Fruit fly (Drosophila melanogaster) whole organism, wandering third instar larva: Measurements from ENCODE around the gene CG8010.

Source experiments
- Abd-B ChIP-seq: fragments of >200 bp; optimal IDR thresholded peaks from 2 replicates; lab custom pipeline; 2017; ENCODE audit warnings: missing biosample characterization, missing genetic modification characterization
- CG32264 ChIP-seq: fragments of 200-800 bp; sonication (Bioruptor generic); optimal IDR thresholded peaks from 2 replicates; lab custom pipeline; 2016; ENCODE audit warnings: missing biosample characterization, missing genetic modification characterization
- CG9705 ChIP-seq: fragments of 200-800 bp; sonication (Bioruptor generic); optimal IDR thresholded peaks from 2 replicates; lab custom pipeline; 2018; ENCODE audit warnings: missing biosample characterization, mild to moderate bottlenecking, missing genetic modification characterization
- CrebA ChIP-seq: fragments of 200-800 bp; sonication (Bioruptor generic); optimal IDR thresholded peaks from 2 replicates; lab custom pipeline; 2016; ENCODE audit warnings: missing biosample characterization, mild to moderate bottlenecking, missing genetic modification characterization, borderline replicate concordance
- Dfd ChIP-seq: fragments of >200 bp; optimal IDR thresholded peaks from 2 replicates; lab custom pipeline; 2017; ENCODE audit warnings: missing biosample characterization, missing genetic modification characterization
- Dif ChIP-seq: fragments of 200-275, 200-300 bp; sonication (Bioruptor generic); optimal IDR thresholded peaks from 2 replicates; lab custom pipeline; 2018; ENCODE audit warnings: missing biosample characterization, missing genetic modification characterization; ENCODE audit not compliant: partially characterized antibody
- GATAd ChIP-seq: sonication (Bioruptor generic); optimal IDR thresholded peaks from 2 replicates; lab custom pipeline; 2016; ENCODE audit warnings: missing biosample characterization, missing genetic modification characterization
- HLH106 ChIP-seq: fragments of 200-800 bp; optimal IDR thresholded peaks from 3 replicates; lab custom pipeline; 2019; ENCODE audit warnings: missing biosample characterization, mild to moderate bottlenecking, missing genetic modification characterization, moderate library complexity
- Hnf4 ChIP-seq: fragments of 200-800 bp; sonication (Bioruptor generic); optimal IDR thresholded peaks from 2 replicates; lab custom pipeline; 2016; ENCODE audit warnings: missing biosample characterization, mild to moderate bottlenecking, missing genetic modification characterization
- Hr78 ChIP-seq: fragments of >200 bp; optimal IDR thresholded peaks from 2 replicates; lab custom pipeline; 2017; ENCODE audit warnings: missing biosample characterization, missing genetic modification characterization
- Hr83 ChIP-seq: fragments of 200-300 bp; sonication (Bioruptor generic); optimal IDR thresholded peaks from 2 replicates; lab custom pipeline; 2016; ENCODE audit warnings: missing biosample characterization, mild to moderate bottlenecking, missing genetic modification characterization, moderate library complexity; ENCODE audit not compliant: poor library complexity, severe bottlenecking
- Mio ChIP-seq: sonication (Bioruptor generic); optimal IDR thresholded peaks from 2 replicates; lab custom pipeline; 2016; ENCODE audit warnings: missing biosample characterization, missing genetic modification characterization
- Myc ChIP-seq: fragments of >200 bp; optimal IDR thresholded peaks from 2 replicates; lab custom pipeline; 2017
- N ChIP-seq: fragments of >200 bp; optimal IDR thresholded peaks from 2 replicates; lab custom pipeline; 2018; ENCODE audit warnings: missing biosample characterization, missing external identifiers, missing genetic modification characterization
- OdsH ChIP-seq: fragments of 200-800 bp; sonication (Bioruptor generic); optimal IDR thresholded peaks from 2 replicates; lab custom pipeline; 2016; ENCODE audit warnings: missing biosample characterization, mild to moderate bottlenecking, missing genetic modification characterization
- Rel ChIP-seq, 2 experiments: fragments of 200-800 bp; sonication (Bioruptor generic) in 1 of 2; optimal IDR thresholded peaks; 2 replicates in 1 of 2; 3 replicates in 1 of 2; lab custom pipeline; 2016 to 2019; ENCODE audit warnings: mild to moderate bottlenecking in 2 of 2, missing biosample characterization in 2 of 2, missing genetic modification characterization in 2 of 2, moderate library complexity in 1 of 2
- Sp1 ChIP-seq: fragments of 200-800 bp; sonication (Bioruptor generic); optimal IDR thresholded peaks from 3 replicates; lab custom pipeline; 2019; ENCODE audit warnings: missing biosample characterization, mild to moderate bottlenecking, missing genetic modification characterization, moderate library complexity
- br ChIP-seq: fragments of 200-800 bp; sonication (Bioruptor generic); optimal IDR thresholded peaks from 2 replicates; lab custom pipeline; 2016; ENCODE audit warnings: missing biosample characterization, missing genetic modification characterization
- dl ChIP-seq, 2 experiments: fragments of 175-275, 200-275 bp in 1 of 2; fragments of 200-275 bp in 1 of 2; sonication (Bioruptor generic); optimal IDR thresholded peaks; lab custom pipeline; 2018; ENCODE audit warnings: mild to moderate bottlenecking in 2 of 2, missing biosample characterization in 2 of 2, missing genetic modification characterization in 2 of 2, moderate library complexity in 2 of 2; ENCODE audit not compliant: partially characterized antibody in 2 of 2, insufficient read depth in 1 of 2
- dmrt93B ChIP-seq: fragments of 200-800 bp; sonication (Bioruptor generic); optimal IDR thresholded peaks from 2 replicates; lab custom pipeline; 2018; ENCODE audit warnings: missing biosample characterization, mild to moderate bottlenecking, missing genetic modification characterization
- dsf ChIP-seq: sonication (Bioruptor generic); optimal IDR thresholded peaks from 2 replicates; lab custom pipeline; 2016; ENCODE audit warnings: missing biosample characterization, missing genetic modification characterization, borderline replicate concordance
- ey ChIP-seq: fragments of 200-800 bp; sonication (Bioruptor generic); optimal IDR thresholded peaks from 2 replicates; lab custom pipeline; 2016; ENCODE audit warnings: missing biosample characterization, missing genetic modification characterization
- h ChIP-seq: fragments of 200-800 bp; sonication (Bioruptor generic); optimal IDR thresholded peaks from 3 replicates; lab custom pipeline; 2016; ENCODE audit warnings: missing biosample characterization, mild to moderate bottlenecking, missing genetic modification characterization
- jim ChIP-seq: fragments of 175-275, 200-325 bp; sonication (Bioruptor generic); optimal IDR thresholded peaks from 2 replicates; lab custom pipeline; 2016; ENCODE audit warnings: missing biosample characterization, mild to moderate bottlenecking, missing genetic modification characterization
- lola ChIP-seq: fragments of >200 bp; optimal IDR thresholded peaks from 2 replicates; lab custom pipeline; 2017; ENCODE audit warnings: missing biosample characterization, missing genetic modification characterization
- pan ChIP-seq: fragments of >200 bp; optimal IDR thresholded peaks from 2 replicates; lab custom pipeline; 2017
- psq ChIP-seq: fragments of 200-800 bp; sonication (Bioruptor generic); optimal IDR thresholded peaks from 3 replicates; lab custom pipeline; 2017; ENCODE audit warnings: missing biosample characterization, mild to moderate bottlenecking, missing genetic modification characterization, moderate library complexity
- rgr ChIP-seq: fragments of 200-800 bp; sonication (Bioruptor generic); optimal IDR thresholded peaks from 3 replicates; lab custom pipeline; 2016; ENCODE audit warnings: missing biosample characterization, mild to moderate bottlenecking, missing genetic modification characterization
- sage ChIP-seq: fragments of 200-800 bp; sonication (Bioruptor generic); optimal IDR thresholded peaks from 2 replicates; lab custom pipeline; 2016; ENCODE audit warnings: missing biosample characterization, mild to moderate bottlenecking, missing genetic modification characterization
- sv ChIP-seq: fragments of 200-800 bp; sonication (Bioruptor generic); optimal IDR thresholded peaks from 3 replicates; lab custom pipeline; 2016; ENCODE audit warnings: missing biosample characterization, missing genetic modification characterization
- tai ChIP-seq: sonication (Bioruptor generic); optimal IDR thresholded peaks from 2 replicates; lab custom pipeline; 2016; ENCODE audit warnings: missing biosample characterization, missing genetic modification characterization
- usp ChIP-seq: fragments of >200 bp; optimal IDR thresholded peaks from 2 replicates; lab custom pipeline; 2017; ENCODE audit warnings: missing biosample characterization, missing genetic modification characterization
- woc ChIP-seq: sonication (Bioruptor generic); optimal IDR thresholded peaks from 2 replicates; lab custom pipeline; 2016; ENCODE audit warnings: missing biosample characterization, mild to moderate bottlenecking, missing genetic modification characterization

The CG8010 gene

DNA sequence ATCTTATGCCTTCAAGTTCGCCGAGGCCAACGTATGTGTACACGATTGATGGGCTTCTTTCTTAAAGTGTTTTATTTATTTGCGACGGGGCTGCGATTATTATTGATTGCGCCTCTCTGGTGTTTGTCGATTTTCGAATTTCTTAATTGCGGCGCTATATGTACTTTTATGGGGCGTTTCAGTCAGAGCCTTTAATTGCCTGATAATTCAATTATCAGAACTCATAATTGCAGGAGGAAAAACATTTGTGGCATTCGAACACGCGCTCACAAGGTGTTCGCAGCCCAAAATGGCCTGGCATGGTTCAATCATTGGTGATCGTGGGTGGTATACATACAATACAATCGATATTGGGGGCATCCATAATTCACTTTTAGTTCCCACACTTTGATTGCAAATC lies 17.5 kb upstream of the CG8010 start:
- no peak for TF ChIP-seq N
- no peak for TF ChIP-seq tai (GFP tag; lab: Kevin White, UChicago)
- no peak for TF ChIP-seq CrebA
- TF ChIP-seq Rel (GFP tag; optimal IDR thresholded peaks at IDR 0.05; lab: Kevin White, UChicago) = no peak
- peak; percentile 37 for TF ChIP-seq Rel (tag; optimal IDR thresholded peaks at IDR 0.05; lab: Kevin White, UChicago)
- no peak for TF ChIP-seq br
- no peak for TF ChIP-seq lola (GFP tag; lab: Kevin White, UChicago)

- TF ChIP-seq Rel (GFP tag; optimal IDR thresholded peaks at IDR 0.05; lab: Kevin White, UChicago) (no peak), Rel (tag; optimal IDR thresholded peaks at IDR 0.05; lab: Kevin White, UChicago) (peak; percentile 58), CG32264 (GFP tag; lab: Kevin White, UChicago) (no peak)
Measured at dm6 chrX:19285441-19285840, 16.7 kb upstream of the CG8010 start.

- TF ChIP-seq Hr83 (no peak), Rel (GFP tag; optimal IDR thresholded peaks at IDR 0.05; lab: Kevin White, UChicago) (no peak), Rel (tag; optimal IDR thresholded peaks at IDR 0.05; lab: Kevin White, UChicago) (no peak), Mio (GFP tag; lab: Kevin White, UChicago) (no peak), psq (GFP tag; lab: Kevin White, UChicago) (peak; percentile 18), jim (GFP tag; lab: Kevin White, UChicago) (no peak), rgr (GFP tag; lab: Kevin White, UChicago) (peak; percentile 44), Myc (lab: Kevin White, UChicago) (peak; percentile 21), HLH106 (peak; percentile 33), lola (GFP tag; lab: Kevin White, UChicago) (no peak), Dif (GFP tag; lab: Kevin White, UChicago) (no peak), Dfd (GFP tag; lab: Kevin White, UChicago) (no peak)
Measured at dm6 chrX:19281271-19281670, 12.6 kb upstream of the CG8010 start.

- TF ChIP-seq dsf (GFP tag; lab: Kevin White, UChicago) (no peak), tai (GFP tag; lab: Kevin White, UChicago) (no peak), HLH106 (no peak), CG9705 (GFP tag; lab: Kevin White, UChicago) (no peak), dl (GFP tag; optimal IDR thresholded peaks at IDR 0.05; lab: Kevin White, UChicago; ENCODE audit: insufficient read depth in 1 of 2, partially characterized antibody in 2 of 2) (no peak), woc (no peak), Sp1 (GFP tag; lab: Kevin White, UChicago) (no peak), Hnf4 (GFP tag; lab: Kevin White, UChicago) (no peak), ey (GFP tag; lab: Kevin White, UChicago) (no peak), Rel (GFP tag; optimal IDR thresholded peaks at IDR 0.05; lab: Kevin White, UChicago) (no peak), Rel (tag; optimal IDR thresholded peaks at IDR 0.05; lab: Kevin White, UChicago) (no peak), sv (GFP tag; lab: Kevin White, UChicago) (no peak), Abd-B (GFP tag; lab: Kevin White, UChicago) (no peak), N (no peak), dmrt93B (GFP tag; lab: Kevin White, UChicago) (no peak), GATAd (no peak), br (no peak), jim (GFP tag; lab: Kevin White, UChicago) (no peak), Mio (GFP tag; lab: Kevin White, UChicago) (no peak), psq (GFP tag; lab: Kevin White, UChicago) (no peak), usp (GFP tag; lab: Kevin White, UChicago) (no peak)
- TF ChIP-seq, all 38 proteins: peak for 0
Measured at dm6 chrX:19280685-19281084, 12.0 kb upstream of the CG8010 start.

DNA sequence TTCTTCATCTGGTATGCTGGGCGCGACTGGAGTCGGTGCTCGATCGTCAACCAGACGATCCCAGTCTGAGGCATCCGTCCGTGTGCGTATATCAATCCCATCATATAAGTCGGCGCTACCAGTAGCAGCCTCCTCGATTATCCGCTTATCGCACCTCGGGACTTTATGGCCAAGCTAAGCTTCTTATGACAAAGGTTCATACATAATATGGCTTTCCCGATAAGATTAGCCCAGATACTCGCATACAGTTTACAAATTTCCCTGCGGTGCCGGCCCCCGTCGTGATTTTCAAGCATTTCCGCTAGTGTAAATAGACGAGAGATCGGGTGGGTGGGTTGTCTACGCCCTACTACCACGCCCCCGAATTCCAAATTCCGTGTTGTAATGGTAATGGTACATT lies 11.6 kb upstream of the CG8010 start, which contains the start of gene CG8028:
TSS of gene CG8028 (minus strand) at position 101 of the 400 bp plus-strand sequence.
- TF ChIP-seq sage (GFP tag; lab: Kevin White, UChicago) (no peak), h (GFP tag; lab: Kevin White, UChicago) (no peak), N (no peak), Rel (GFP tag; optimal IDR thresholded peaks at IDR 0.05; lab: Kevin White, UChicago) (no peak), Rel (tag; optimal IDR thresholded peaks at IDR 0.05; lab: Kevin White, UChicago) (no peak), dl (GFP tag; optimal IDR thresholded peaks at IDR 0.05; lab: Kevin White, UChicago; ENCODE audit: insufficient read depth in 1 of 2, partially characterized antibody in 2 of 2) (no peak), br (no peak), Abd-B (GFP tag; lab: Kevin White, UChicago) (no peak), rgr (GFP tag; lab: Kevin White, UChicago) (no peak), dmrt93B (GFP tag; lab: Kevin White, UChicago) (no peak), jim (GFP tag; lab: Kevin White, UChicago) (no peak), Hr78 (GFP tag; lab: Kevin White, UChicago) (no peak), Mio (GFP tag; lab: Kevin White, UChicago) (no peak), Myc (lab: Kevin White, UChicago) (no peak), pan (lab: Kevin White, UChicago) (no peak), GATAd (no peak), OdsH (GFP tag; lab: Kevin White, UChicago) (no peak)
- TF ChIP-seq, all 38 proteins: peak for 0
